Worm (Caenorhabditis elegans) whole organism, mixed stage, embryonic: ENCODE measurements around the gene rad-54.B.

Source experiments
- M03D4.4 ChIP-seq: sonication (generic microtip); optimal IDR thresholded peaks from 2 replicates; lab custom pipeline; 2017; ENCODE audit warnings: mild to moderate bottlenecking, missing genetic modification characterization, missing compliant biosample characterization
- ceh-83 ChIP-seq: fragments of 200-800 bp; sonication (Bioruptor generic); optimal IDR thresholded peaks from 2 replicates; lab custom pipeline; 2018; ENCODE audit warnings: mild to moderate bottlenecking, missing genetic modification characterization, missing compliant biosample characterization
- elt-3 ChIP-seq: fragments of 150-350 bp; optimal IDR thresholded peaks from 2 replicates; lab custom pipeline; 2014; ENCODE audit warnings: missing biosample characterization, missing genetic modification characterization
- lin-13 ChIP-seq: fragments of 150-350 bp; optimal IDR thresholded peaks from 2 replicates; lab custom pipeline; 2014; ENCODE audit warnings: missing biosample characterization, missing genetic modification characterization
- lsy-2 ChIP-seq: fragments of 150-350 bp; optimal IDR thresholded peaks from 2 replicates; lab custom pipeline; 2014; ENCODE audit warnings: missing biosample characterization, missing genetic modification characterization
- nhr-12 ChIP-seq: fragments of 150-350 bp; optimal IDR thresholded peaks from 2 replicates; lab custom pipeline; 2014; ENCODE audit warnings: missing biosample characterization, missing genetic modification characterization
- pha-4 ChIP-seq: fragments of 150-350 bp; optimal IDR thresholded peaks from 2 replicates; lab custom pipeline; 2018; ENCODE audit warnings: missing biosample characterization, missing genetic modification reagents, missing genetic modification characterization
- snpc-4 ChIP-seq: fragments of 150-350 bp; optimal IDR thresholded peaks from 2 replicates; lab custom pipeline; 2014; ENCODE audit warnings: missing biosample characterization, missing genetic modification characterization

DNA sequence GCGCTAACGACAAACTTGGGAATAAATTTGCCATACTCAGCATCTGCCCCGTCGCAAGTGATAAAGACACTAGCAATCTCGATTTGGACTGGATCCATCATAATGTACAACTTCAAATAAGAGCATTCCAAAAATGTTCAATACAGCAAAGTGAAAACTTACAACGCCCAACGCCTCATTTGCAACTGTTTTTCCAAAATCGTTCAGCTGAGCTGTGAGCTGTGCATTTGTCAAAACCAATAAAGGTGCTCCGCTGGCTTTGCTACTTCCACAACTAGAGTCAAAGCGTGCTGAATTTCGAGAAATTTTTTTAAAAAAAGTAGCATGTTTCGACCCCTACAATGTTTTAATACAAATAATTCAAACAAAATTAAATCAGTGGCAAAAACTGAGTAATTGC lies 18.8 kb upstream of the rad-54.B start, which contains the start of gene Y116A8C.49:
- no peak for TF ChIP-seq lsy-2 (tag; lab: Kevin White, UChicago)
- no peak for TF ChIP-seq lin-13 (tag; lab: Kevin White, UChicago)
- no peak for TF ChIP-seq snpc-4
- no peak for TF ChIP-seq pha-4
- TF ChIP-seq ceh-83 (GFP tag; lab: Kevin White, UChicago), result no peak
- TF ChIP-seq elt-3 (tag; lab: Kevin White, UChicago), result no peak
- TF ChIP-seq M03D4.4 (tag; lab: Kevin White, UChicago), result no peak
- no peak for TF ChIP-seq nhr-12
